Worm (Caenorhabditis elegans) whole organism, midembryonic: ENCODE results near the gene F07F6.2.
A peak's percentile ranks its signal among the peaks of the same experiment; 100 is the strongest.

ENCODE experiments used
- T22C8.4 ChIP-seq: fragments of 200-800 bp; sonication (Bioruptor generic); IDR thresholded peaks from 2 replicates; pipeline ENCODE4 v1.3.6; 2022; ENCODE audit warnings: missing genetic modification characterization, missing compliant biosample characterization
- cog-1 ChIP-seq: sonication (generic microtip); optimal IDR thresholded peaks from 2 replicates; lab custom pipeline; 2016; ENCODE audit warnings: missing genetic modification characterization, missing compliant biosample characterization
- flt-1 ChIP-seq: fragments of 200-800 bp; sonication (Bioruptor generic); IDR thresholded peaks from 2 replicates; pipeline ENCODE4 v1.3.6; 2022; ENCODE audit warnings: missing genetic modification characterization, missing compliant biosample characterization
- klf-2 ChIP-seq: fragments of 200-800 bp; sonication (Bioruptor generic); conservative IDR thresholded peaks from 2 replicates; pipeline ENCODE4 v1.3.6; 2022; ENCODE audit warnings: missing genetic modification reagents, missing genetic modification characterization, missing compliant biosample characterization
- med-1 ChIP-seq: sonication (generic microtip); optimal IDR thresholded peaks from 2 replicates; lab custom pipeline; 2017; ENCODE audit warnings: missing genetic modification characterization, mild to moderate bottlenecking, missing compliant biosample characterization, antibody characterized with exemption, missing genetic modification reagents; ENCODE audit not compliant: insufficient read depth
- ref-1 ChIP-seq: fragments of 200-800 bp; sonication (Bioruptor generic); conservative IDR thresholded peaks from 2 replicates; pipeline ENCODE4 v1.3.6; 2022; ENCODE audit warnings: missing genetic modification reagents, missing genetic modification characterization, missing compliant biosample characterization
- tab-1 ChIP-seq: fragments of 200-800 bp; sonication (Bioruptor generic); IDR thresholded peaks from 2 replicates; pipeline ENCODE4 v1.3.6; 2022; ENCODE audit warnings: missing genetic modification characterization, missing compliant biosample characterization
- ztf-23 ChIP-seq: fragments of 200-800 bp; sonication (Bioruptor generic); IDR thresholded peaks from 2 replicates; pipeline ENCODE4 v1.3.6; 2022; ENCODE audit warnings: missing genetic modification reagents, missing genetic modification characterization, missing compliant biosample characterization
- ztf-29 ChIP-seq: fragments of 200-800 bp; sonication (Bioruptor generic); IDR thresholded peaks from 2 replicates; pipeline ENCODE4 v1.3.6; 2022; ENCODE audit warnings: missing genetic modification reagents, missing genetic modification characterization, missing compliant biosample characterization

F07F6.2 gene

DNA sequence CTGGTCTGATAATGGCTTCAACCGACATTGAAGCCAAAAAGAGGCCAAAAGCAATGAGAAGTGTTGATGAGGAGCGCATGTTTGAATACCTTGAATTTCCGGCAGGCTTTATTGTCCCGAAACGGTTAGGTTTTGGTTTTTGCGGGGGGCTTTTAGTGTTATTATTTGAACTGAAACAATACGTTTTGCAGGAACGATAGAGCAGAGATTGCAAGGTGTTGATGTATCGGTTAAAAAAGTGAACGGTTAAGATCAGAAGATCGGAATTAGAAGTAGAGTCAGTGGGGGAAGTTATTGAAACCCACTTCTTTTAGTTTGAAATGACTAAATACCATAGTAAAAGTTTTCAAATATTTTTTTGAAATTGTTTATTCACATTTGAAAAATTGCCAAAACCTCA is 22.5 kb upstream of the F07F6.2 start, which contains the start of gene clec-141:
Gene clec-141 (minus strand): TSS at position 101 of the 400 bp plus-strand sequence.
- TF ChIP-seq flt-1 (GFP tag; lab: Robert Waterston, UW), result no peak
- no peak for TF ChIP-seq T22C8.4 (GFP tag; lab: Robert Waterston, UW)
- no peak for TF ChIP-seq tab-1
- TF ChIP-seq med-1 (GFP tag; lab: Kevin White, UChicago), result no peak
- TF ChIP-seq ztf-23 (GFP tag; lab: Robert Waterston, UW), result no peak

DNA sequence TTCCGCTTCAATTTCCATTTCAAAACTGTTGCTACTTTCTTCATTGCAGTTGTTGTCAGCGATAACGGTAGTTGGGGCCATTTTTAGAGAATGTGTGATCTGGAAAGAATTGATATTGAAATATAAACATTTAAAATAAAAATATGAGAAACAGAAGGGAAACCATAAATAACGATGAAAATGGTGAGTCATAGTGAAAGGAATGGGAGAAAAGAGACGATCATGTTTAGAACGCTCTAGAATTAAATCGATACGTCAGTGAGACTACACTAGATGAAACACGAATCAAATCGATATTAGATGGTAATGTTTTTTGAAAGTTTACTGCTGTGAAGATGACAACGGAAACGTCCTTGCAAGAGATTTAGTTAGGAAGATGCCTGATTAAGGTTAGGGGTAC is 21.1 kb upstream of the F07F6.2 start, which contains the start of the genes EEED8.12 and EEED8.4:
Gene EEED8.12 (minus strand): TSS at position 101 of the 400 bp plus-strand sequence.
Gene EEED8.4 (plus strand): TSS at position 396 of the 400 bp plus-strand sequence.
- no peak for TF ChIP-seq flt-1 (GFP tag; lab: Robert Waterston, UW)
- no peak for TF ChIP-seq ref-1 (GFP tag; lab: Robert Waterston, UW)
- no peak for TF ChIP-seq ztf-23 (GFP tag; lab: Robert Waterston, UW)
- no peak for TF ChIP-seq tab-1
- no peak for TF ChIP-seq cog-1 (tag; lab: Kevin White, UChicago)
- TF ChIP-seq T22C8.4 (GFP tag; lab: Robert Waterston, UW), result no peak
- TF ChIP-seq ztf-29 (GFP tag; lab: Robert Waterston, UW), result no peak
- no peak for TF ChIP-seq klf-2 (GFP tag; lab: Robert Waterston, UW)
- TF ChIP-seq med-1 (GFP tag; lab: Kevin White, UChicago), result no peak

DNA sequence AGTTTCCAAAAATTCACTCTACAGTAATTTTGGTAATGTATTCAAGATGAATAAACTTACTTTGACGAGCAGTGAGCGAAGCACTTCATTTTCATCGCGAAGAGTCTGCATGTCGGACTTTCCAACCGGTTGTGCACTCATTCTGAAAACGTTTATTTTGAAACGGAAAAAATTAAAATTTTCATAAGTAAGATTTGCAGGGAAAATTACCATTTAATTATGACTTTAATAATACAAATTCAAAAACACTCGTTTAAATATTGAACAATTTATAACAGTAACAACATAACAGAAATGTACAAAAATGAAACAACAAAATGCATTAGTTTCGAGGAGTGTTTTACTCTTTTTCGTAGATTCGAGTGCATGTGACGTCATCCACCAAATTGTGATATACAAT is 17.5 kb upstream of the F07F6.2 start, which contains the start of the genes EEED8.13 and EEED8.18:
Gene EEED8.13 (minus strand): TSS at position 101 of the 400 bp plus-strand sequence.
Gene EEED8.18 (minus strand): TSS at position 144 of the 400 bp plus-strand sequence.
- TF ChIP-seq ztf-23 (GFP tag; lab: Robert Waterston, UW) (no peak), tab-1 (no peak), T22C8.4 (GFP tag; lab: Robert Waterston, UW) (no peak)

DNA sequence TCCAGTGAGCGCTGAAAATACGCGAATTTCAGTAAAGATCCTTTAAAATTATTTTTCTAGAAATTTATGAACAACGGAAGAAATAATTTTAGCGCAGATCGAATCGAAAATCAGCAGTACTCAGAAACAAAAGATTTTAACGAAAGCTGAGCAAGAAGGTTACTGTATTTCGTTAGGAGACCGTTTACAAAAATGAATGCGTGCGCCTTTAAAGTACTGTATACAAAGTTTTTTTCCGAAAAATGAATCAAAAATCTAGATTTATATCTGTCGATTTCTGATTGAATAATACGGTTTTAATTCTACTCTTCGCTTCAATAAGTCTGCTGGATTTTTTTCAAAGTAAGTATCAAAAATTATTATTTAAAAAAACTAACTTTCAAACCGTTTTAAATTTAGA is 16.0 kb upstream of the F07F6.2 start, which contains the start of the genes EEED8.14 and EEED8.3:
Gene EEED8.14 (minus strand): TSS at position 13 of the 400 bp plus-strand sequence.
Gene EEED8.3 (plus strand): TSS at position 237 of the 400 bp plus-strand sequence.
- TF ChIP-seq cog-1 (tag; lab: Kevin White, UChicago), result no peak
- TF ChIP-seq ztf-23 (GFP tag; lab: Robert Waterston, UW), result no peak
- no peak for TF ChIP-seq ztf-29 (GFP tag; lab: Robert Waterston, UW)
- no peak for TF ChIP-seq T22C8.4 (GFP tag; lab: Robert Waterston, UW)
- no peak for TF ChIP-seq ref-1 (GFP tag; lab: Robert Waterston, UW)

DNA sequence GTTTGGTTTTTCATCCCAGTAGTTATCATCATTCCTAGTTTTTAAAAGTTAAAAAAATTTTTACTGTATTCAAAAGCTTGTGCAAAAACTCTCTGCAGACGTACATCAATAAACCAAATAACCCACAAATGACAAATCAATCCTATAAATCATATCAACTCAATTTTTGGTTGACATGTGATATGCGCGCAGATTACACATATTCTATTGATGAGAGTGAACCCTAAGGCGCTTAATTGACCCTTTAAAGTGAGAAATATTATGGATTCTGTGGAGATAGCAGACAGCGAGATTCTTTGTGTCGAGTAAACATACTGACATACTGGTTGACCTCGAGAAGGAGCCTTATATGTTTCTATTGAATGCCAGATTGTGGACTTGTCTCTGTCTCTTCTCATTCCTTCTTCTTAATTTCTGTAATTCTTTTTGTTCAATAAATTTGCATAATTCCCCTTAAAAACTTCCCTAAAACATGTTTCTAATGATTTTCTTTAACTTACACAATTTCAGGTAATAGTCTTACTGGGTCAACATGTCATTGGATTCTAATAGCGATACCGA is 13.7 kb upstream of the F07F6.2 start, which contains the start of gene EEED8.2:
Gene EEED8.2 (plus strand): TSS at position 511 of the 561 bp plus-strand sequence.
- TF ChIP-seq tab-1, result no peak
- no peak for TF ChIP-seq ref-1 (GFP tag; lab: Robert Waterston, UW)
- TF ChIP-seq cog-1 (tag; lab: Kevin White, UChicago), result peak; percentile 11
- no peak for TF ChIP-seq T22C8.4 (GFP tag; lab: Robert Waterston, UW)

DNA sequence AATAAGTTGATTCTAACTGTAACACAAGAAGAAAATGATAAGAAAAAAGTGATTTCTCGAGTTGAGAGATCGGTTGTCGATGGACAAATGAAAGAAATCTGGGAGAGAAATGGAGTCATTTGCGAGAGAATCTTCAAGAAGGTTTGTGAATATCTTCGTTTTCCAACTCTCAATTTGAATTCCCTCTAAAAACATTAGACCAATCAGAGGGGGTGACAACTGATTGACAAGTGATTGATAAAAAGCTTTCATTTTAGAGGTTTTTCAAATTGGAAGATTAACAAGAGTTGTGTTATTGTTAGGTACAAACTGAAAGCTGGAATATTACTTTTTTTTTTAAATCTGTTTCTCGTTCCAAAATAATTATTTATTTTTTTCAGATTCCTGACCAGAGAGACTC is 12.1 kb upstream of the F07F6.2 start:
- TF ChIP-seq T22C8.4 (GFP tag; lab: Robert Waterston, UW) (no peak), flt-1 (GFP tag; lab: Robert Waterston, UW) (no peak), klf-2 (GFP tag; lab: Robert Waterston, UW) (no peak), ztf-29 (GFP tag; lab: Robert Waterston, UW) (no peak), ref-1 (GFP tag; lab: Robert Waterston, UW) (no peak), med-1 (GFP tag; lab: Kevin White, UChicago) (no peak), cog-1 (tag; lab: Kevin White, UChicago) (no peak), ztf-23 (GFP tag; lab: Robert Waterston, UW) (no peak), tab-1 (no peak)

DNA sequence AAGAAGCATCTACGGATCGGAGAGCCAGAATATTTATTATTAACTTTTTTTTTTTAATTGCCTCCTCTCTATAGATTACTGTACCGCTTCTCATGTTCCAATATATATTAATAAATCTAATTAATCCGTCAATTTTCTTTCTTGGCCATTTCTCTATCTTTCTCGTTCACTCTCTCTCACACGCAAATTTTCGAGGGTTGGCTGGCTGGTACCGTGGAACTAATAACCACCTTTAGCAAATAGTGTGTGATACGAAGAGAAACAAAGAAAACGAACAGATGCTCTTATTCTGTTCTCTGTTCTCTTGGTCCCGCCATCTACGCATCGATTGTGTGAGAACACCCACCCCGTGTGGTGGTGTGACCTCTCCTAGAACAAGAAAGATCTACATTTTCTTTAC is 11.7 kb upstream of the F07F6.2 start:
- TF ChIP-seq ref-1 (GFP tag; lab: Robert Waterston, UW) (no peak), ztf-29 (GFP tag; lab: Robert Waterston, UW) (no peak), flt-1 (GFP tag; lab: Robert Waterston, UW) (0 out of 2 replicates have a peak, but pooled peaks have one; percentile 36), T22C8.4 (GFP tag; lab: Robert Waterston, UW) (no peak)

DNA sequence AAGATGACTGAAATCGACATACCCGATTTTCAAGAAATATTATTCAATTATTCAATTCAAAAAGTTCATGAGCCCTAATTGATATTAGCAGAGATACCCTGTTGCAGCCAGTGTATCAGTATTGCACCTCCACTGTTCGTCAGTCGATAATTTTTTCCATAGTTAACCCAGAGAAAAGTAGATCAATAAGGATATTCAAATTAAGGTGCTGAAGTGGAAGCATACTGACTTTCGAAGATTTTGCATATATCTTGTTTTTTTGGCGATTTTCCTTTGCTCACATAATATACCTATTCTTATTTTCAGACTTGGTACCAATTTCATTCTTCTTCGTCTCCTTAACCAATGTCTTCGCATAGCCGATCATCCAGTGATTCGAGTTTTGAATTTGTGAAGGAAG is 11.1 kb upstream of the F07F6.2 start, which contains the start of gene EEED8.15:
Gene EEED8.15 (plus strand): TSS at position 301 of the 400 bp plus-strand sequence.
- no peak for TF ChIP-seq ref-1 (GFP tag; lab: Robert Waterston, UW)
- no peak for TF ChIP-seq med-1 (GFP tag; lab: Kevin White, UChicago)
- no peak for TF ChIP-seq cog-1 (tag; lab: Kevin White, UChicago)
- no peak for TF ChIP-seq klf-2 (GFP tag; lab: Robert Waterston, UW)
- TF ChIP-seq flt-1 (GFP tag; lab: Robert Waterston, UW), result no peak
- TF ChIP-seq T22C8.4 (GFP tag; lab: Robert Waterston, UW), result no peak
- no peak for TF ChIP-seq tab-1
- no peak for TF ChIP-seq ztf-29 (GFP tag; lab: Robert Waterston, UW)
- TF ChIP-seq ztf-23 (GFP tag; lab: Robert Waterston, UW), result no peak

DNA sequence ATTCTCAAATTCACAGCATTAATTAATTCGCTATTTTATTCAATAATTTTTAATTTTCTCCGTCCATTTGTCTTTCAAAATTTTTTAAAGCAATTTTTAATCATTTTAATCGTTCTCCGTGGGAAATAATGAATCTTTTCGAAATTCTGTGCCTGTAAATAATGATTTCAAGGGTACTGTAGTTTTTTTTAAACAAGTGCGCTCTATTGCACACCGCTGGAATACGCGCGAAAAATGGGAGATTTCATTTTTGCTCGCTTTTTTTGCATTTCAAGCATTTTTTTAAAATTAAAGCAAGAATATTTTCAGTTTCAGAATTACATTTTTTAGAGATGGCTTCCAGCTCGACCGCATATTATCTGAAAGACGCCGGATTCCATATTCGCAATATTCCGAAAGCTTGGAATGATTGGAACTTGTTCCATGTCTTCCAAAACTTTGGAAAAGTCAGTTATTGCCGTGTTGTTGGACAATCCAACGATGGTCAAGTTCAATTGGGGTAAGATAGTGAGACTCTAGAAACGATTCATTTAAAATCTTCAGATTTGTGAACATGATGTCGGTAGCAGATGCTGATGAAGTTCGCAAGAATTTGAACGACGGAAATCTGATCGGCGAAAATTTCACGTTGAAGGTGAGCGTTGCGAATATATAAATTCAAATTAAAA is 8.9 kb upstream of the F07F6.2 start, which contains the start of gene tofu-6:
Gene tofu-6 (plus strand): TSS at position 302 of the 668 bp plus-strand sequence.
- TF ChIP-seq flt-1 (GFP tag; lab: Robert Waterston, UW) (no peak), cog-1 (tag; lab: Kevin White, UChicago) (no peak), klf-2 (GFP tag; lab: Robert Waterston, UW) (no peak), tab-1 (no peak), ztf-29 (GFP tag; lab: Robert Waterston, UW) (no peak), ztf-23 (GFP tag; lab: Robert Waterston, UW) (no peak), ref-1 (GFP tag; lab: Robert Waterston, UW) (no peak), T22C8.4 (GFP tag; lab: Robert Waterston, UW) (no peak), med-1 (GFP tag; lab: Kevin White, UChicago) (no peak)
